Worm (Caenorhabditis elegans) whole organism, young adult: ENCODE measurements around the gene efn-4.

Experiments
- D2030.7 ChIP-seq: fragments of 200-800 bp; sonication (Bioruptor generic); IDR thresholded peaks from 2 replicates; pipeline ENCODE4 v1.3.6; 2022; ENCODE audit warnings: missing genetic modification reagents, missing genetic modification characterization, missing compliant biosample characterization
- F37B4.10 ChIP-seq: fragments of 200-800 bp; sonication (Bioruptor generic); IDR thresholded peaks from 2 replicates; pipeline ENCODE4 v1.3.6; 2022; ENCODE audit warnings: missing genetic modification characterization, missing compliant biosample characterization
- K11D2.4 ChIP-seq: fragments of 200-800 bp; sonication (Bioruptor generic); IDR thresholded peaks from 2 replicates; pipeline ENCODE4 v1.3.6; 2022; ENCODE audit warnings: missing genetic modification reagents, missing genetic modification characterization, missing compliant biosample characterization
- ama-1 ChIP-seq, 3 experiments: fragments of 150-350 bp in 1 of 3; sonication (generic microtip) in 2 of 3; optimal IDR thresholded peaks; 2 replicates each; lab custom pipeline; 2014 to 2018; ENCODE audit warnings: missing biosample characterization in 2 of 3, missing genetic modification characterization in 2 of 3, missing genetic modification reagents in 2 of 3
- athp-1 ChIP-seq: sonication (generic microtip); optimal IDR thresholded peaks from 2 replicates; lab custom pipeline; 2017; ENCODE audit warnings: mild to moderate bottlenecking, missing genetic modification characterization, missing compliant biosample characterization
- hlh-12 ChIP-seq: sonication (generic microtip); optimal IDR thresholded peaks from 2 replicates; lab custom pipeline; 2016; ENCODE audit warnings: missing genetic modification characterization, missing compliant biosample characterization
- hlh-26 ChIP-seq: fragments of 200-800 bp; sonication (Bioruptor generic); conservative IDR thresholded peaks from 2 replicates; pipeline ENCODE4 v1.3.6; 2022; ENCODE audit warnings: missing genetic modification reagents, missing genetic modification characterization, missing compliant biosample characterization
- mcd-1 ChIP-seq: fragments of 200-800 bp; sonication (Bioruptor generic); IDR thresholded peaks from 2 replicates; pipeline ENCODE4 v1.3.6; 2022; ENCODE audit warnings: missing genetic modification reagents, missing genetic modification characterization, missing compliant biosample characterization
- rec-8 ChIP-seq, 2 experiments: sonication (generic microtip); optimal IDR thresholded peaks; 2 replicates each; lab custom pipeline; 2016; ENCODE audit warnings: mild to moderate bottlenecking in 2 of 2, missing genetic modification characterization in 2 of 2, missing genetic modification reagents in 2 of 2, missing genotype in 2 of 2, missing biosample characterization in 1 of 2, missing compliant biosample characterization in 1 of 2, moderate library complexity in 1 of 2
- snpc-1.3 ChIP-seq: sonication (generic microtip); optimal IDR thresholded peaks from 2 replicates; lab custom pipeline; 2017; ENCODE audit warnings: missing genetic modification characterization, mild to moderate bottlenecking, missing compliant biosample characterization, antibody characterized with exemption, moderate library complexity, missing genotype, missing genetic modification reagents; ENCODE audit not compliant: insufficient read depth
- snpc-4 ChIP-seq, 5 experiments: fragments of 150-350 bp in 1 of 5; sonication (generic microtip) in 4 of 5; optimal IDR thresholded peaks; 2 replicates each; lab custom pipeline; 2014 to 2018; ENCODE audit warnings: missing genetic modification characterization in 5 of 5, missing biosample characterization in 3 of 5, antibody characterized with exemption in 2 of 5, mild to moderate bottlenecking in 2 of 5, missing compliant biosample characterization in 2 of 5, missing genotype in 2 of 5, moderate library complexity in 2 of 5, missing genetic modification reagents in 1 of 5
- tlf-1 ChIP-seq: fragments of 200-800 bp; sonication (Bioruptor generic); optimal IDR thresholded peaks from 2 replicates; lab custom pipeline; 2018; ENCODE audit warnings: mild to moderate bottlenecking, missing genetic modification characterization, missing compliant biosample characterization
- xnd-1 ChIP-seq: sonication (generic microtip); optimal IDR thresholded peaks from 2 replicates; lab custom pipeline; 2016; ENCODE audit warnings: missing genotype, missing genetic modification reagents, missing genetic modification characterization, missing compliant biosample characterization
- ztf-3 ChIP-seq: fragments of 200-800 bp; sonication (Bioruptor generic); optimal IDR thresholded peaks from 2 replicates; lab custom pipeline; 2018; ENCODE audit warnings: mild to moderate bottlenecking, missing genetic modification characterization, missing compliant biosample characterization

ce11 chrIV:554005-554404 is 5.0 kb upstream of the efn-4 start:
- no peak for TF ChIP-seq snpc-4 (GFP tag; optimal IDR thresholded peaks at IDR 0.05; lab: Kevin White, UChicago)
- no peak for TF ChIP-seq snpc-4 (tag; optimal IDR thresholded peaks at IDR 0.05; lab: Kevin White, UChicago)
- no peak for TF ChIP-seq ztf-3
- no peak for TF ChIP-seq athp-1 (tag; lab: Kevin White, UChicago)
- TF ChIP-seq D2030.7 (GFP tag; lab: Robert Waterston, UW): no peak
- TF ChIP-seq xnd-1 (tag; lab: Kevin White, UChicago): no peak
- no peak for TF ChIP-seq snpc-1.3 (tag; lab: Kevin White, UChicago)
- TF ChIP-seq K11D2.4 (GFP tag; lab: Robert Waterston, UW): no peak
- no peak for TF ChIP-seq F37B4.10 (GFP tag; lab: Robert Waterston, UW)
- no peak for TF ChIP-seq ama-1 (optimal IDR thresholded peaks at IDR 0.05; lab: Kevin White, UChicago)
- no peak for TF ChIP-seq ama-1 (GFP tag; optimal IDR thresholded peaks at IDR 0.05; lab: Kevin White, UChicago)
- no peak for TF ChIP-seq hlh-26 (GFP tag; lab: Robert Waterston, UW)
- no peak for TF ChIP-seq rec-8 (tag; optimal IDR thresholded peaks at IDR 0.05; lab: Kevin White, UChicago)
- TF ChIP-seq mcd-1 (GFP tag; lab: Robert Waterston, UW): no peak
- TF ChIP-seq tlf-1 (GFP tag; lab: Kevin White, UChicago): no peak
- TF ChIP-seq hlh-12 (tag; lab: Kevin White, UChicago): no peak
